Fruit fly (Drosophila melanogaster) whole organism, prepupa: Measurements from ENCODE around the gene MED10.
A peak's percentile ranks its signal among the peaks of the same experiment; 100 is the strongest.

ENCODE experiments used
- Blimp-1 ChIP-seq: fragments of 200-800 bp; sonication (Bioruptor generic); optimal IDR thresholded peaks from 3 replicates; lab custom pipeline; 2017; ENCODE audit warnings: missing biosample characterization, missing genetic modification characterization, mild to moderate bottlenecking, moderate library complexity, missing genetic modification reagents
- CG10631 ChIP-seq: fragments of 200-800 bp; sonication (Bioruptor generic); optimal IDR thresholded peaks from 2 replicates; lab custom pipeline; 2016; ENCODE audit warnings: missing biosample characterization, missing genetic modification characterization
- CG16779 ChIP-seq: fragments of 200-800 bp; sonication (Bioruptor generic); optimal IDR thresholded peaks from 3 replicates; lab custom pipeline; 2017; ENCODE audit warnings: missing biosample characterization, mild to moderate bottlenecking, missing genetic modification characterization
- CG34406 ChIP-seq: fragments of 200-800 bp; sonication (Bioruptor generic); optimal IDR thresholded peaks from 3 replicates; lab custom pipeline; 2016; ENCODE audit warnings: missing biosample characterization, missing genetic modification characterization
- CG6808 ChIP-seq: fragments of 200-800 bp; sonication (Bioruptor generic); optimal IDR thresholded peaks from 3 replicates; lab custom pipeline; 2017; ENCODE audit warnings: missing biosample characterization, missing genetic modification characterization, mild to moderate bottlenecking, moderate library complexity, missing genetic modification reagents
- CG8119 ChIP-seq: fragments of 200-800 bp; sonication (Bioruptor generic); IDR thresholded peaks from 3 replicates; pipeline ENCODE4 v1.3.6; 2022; ENCODE audit warnings: missing biosample characterization, missing genetic modification characterization
- Eip93F ChIP-seq: fragments of 200-800 bp; sonication (Bioruptor generic); optimal IDR thresholded peaks from 2 replicates; lab custom pipeline; 2016; ENCODE audit warnings: missing biosample characterization, mild to moderate bottlenecking, missing genetic modification characterization
- Ets96B ChIP-seq: fragments of 200-800 bp; optimal IDR thresholded peaks from 2 replicates; lab custom pipeline; 2019; ENCODE audit warnings: missing biosample characterization, mild to moderate bottlenecking, missing genetic modification characterization, moderate library complexity
- OdsH ChIP-seq: fragments of 200-800 bp; sonication (Bioruptor generic); optimal IDR thresholded peaks from 3 replicates; lab custom pipeline; 2016; ENCODE audit warnings: missing biosample characterization, missing genetic modification characterization
- Smox ChIP-seq: fragments of 200-800 bp; sonication (Bioruptor generic); optimal IDR thresholded peaks from 3 replicates; lab custom pipeline; 2016; ENCODE audit warnings: missing biosample characterization, missing genetic modification characterization
- dac ChIP-seq: fragments of 200-800 bp; sonication (Bioruptor generic); optimal IDR thresholded peaks from 2 replicates; lab custom pipeline; 2017; ENCODE audit warnings: missing biosample characterization, mild to moderate bottlenecking, missing genetic modification characterization
- dsx ChIP-seq: fragments of 200-800 bp; optimal IDR thresholded peaks from 3 replicates; lab custom pipeline; 2019; ENCODE audit warnings: missing biosample characterization, mild to moderate bottlenecking, missing genetic modification characterization, moderate library complexity; ENCODE audit not compliant: poor library complexity, severe bottlenecking
- eg ChIP-seq: fragments of 200-800 bp; sonication (Bioruptor generic); IDR thresholded peaks from 3 replicates; pipeline ENCODE4 v1.3.6; 2022; ENCODE audit warnings: missing biosample characterization, missing genetic modification characterization

DNA sequence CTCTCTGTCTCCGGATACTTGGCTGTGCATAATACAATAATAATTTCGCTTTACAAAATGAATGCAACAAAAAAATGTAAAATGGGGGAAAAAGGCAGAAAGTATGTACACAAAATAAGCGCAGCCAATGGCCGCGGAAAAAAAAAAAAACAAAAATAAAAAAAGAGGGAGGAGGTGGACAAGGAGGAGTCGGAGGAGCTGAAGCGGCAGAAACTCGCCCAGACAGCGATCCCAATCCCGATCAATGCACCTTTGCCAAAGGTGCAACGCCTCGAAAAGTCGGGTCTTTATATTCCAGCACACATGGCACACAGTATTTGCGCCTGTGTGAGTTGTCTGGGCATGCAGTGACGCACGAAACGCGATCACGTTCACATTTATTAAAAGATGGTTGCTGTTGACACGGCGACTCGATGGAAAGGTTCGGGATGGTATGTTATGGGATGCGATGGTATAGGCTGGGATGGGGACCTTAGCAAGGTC is 36.4 kb upstream of the MED10 start:
- TF ChIP-seq CG6808 (GFP tag; lab: Kevin White, UChicago) (peak; percentile 62), Blimp-1 (GFP tag; lab: Kevin White, UChicago) (peak; percentile 73), OdsH (GFP tag; lab: Kevin White, UChicago) (no peak), eg (GFP tag; lab: Robert Waterston, UW) (no peak; the same call in 2 of the 3 replicates), Ets96B (tag; lab: Kevin White, UChicago) (no peak), CG8119 (GFP tag; lab: Robert Waterston, UW) (no peak; the same call in 2 of the 3 replicates), CG10631 (GFP tag; lab: Kevin White, UChicago) (peak; percentile 9), dsx (GFP tag; lab: Kevin White, UChicago) (no peak), Smox (GFP tag; lab: Kevin White, UChicago) (peak; percentile 60), dac (no peak), Eip93F (peak; percentile 88), CG34406 (GFP tag; lab: Kevin White, UChicago) (peak; percentile 31), CG16779 (tag; lab: Kevin White, UChicago) (peak; percentile 43)
